Worm (Caenorhabditis elegans) whole organism, L2 larva: ENCODE measurements around the gene rsu-1.

Experiments used
- R02D3.7 ChIP-seq: fragments of 150-350 bp; optimal IDR thresholded peaks from 2 replicates; lab custom pipeline; 2014; ENCODE audit warnings: missing biosample characterization, missing genetic modification characterization
- ama-1 ChIP-seq: fragments of 150-350 bp; optimal IDR thresholded peaks from 2 replicates; lab custom pipeline; 2018; ENCODE audit warnings: inconsistent platforms
- ceh-16 ChIP-seq: fragments of 150-350 bp; optimal IDR thresholded peaks from 2 replicates; lab custom pipeline; 2014; ENCODE audit warnings: missing biosample characterization, missing genetic modification characterization
- nhr-11 ChIP-seq: fragments of 150-350 bp; optimal IDR thresholded peaks from 2 replicates; lab custom pipeline; 2014; ENCODE audit warnings: missing biosample characterization, missing genetic modification characterization
- nhr-12 ChIP-seq: fragments of 150-350 bp; optimal IDR thresholded peaks from 2 replicates; lab custom pipeline; 2014; ENCODE audit warnings: missing biosample characterization, missing genetic modification characterization
- nhr-23 ChIP-seq: fragments of 150-350 bp; optimal IDR thresholded peaks from 2 replicates; lab custom pipeline; 2014; ENCODE audit warnings: missing biosample characterization, missing genetic modification reagents, missing genetic modification characterization
- nhr-237 ChIP-seq: fragments of 150-350 bp; optimal IDR thresholded peaks from 2 replicates; lab custom pipeline; 2014; ENCODE audit warnings: missing biosample characterization, missing genetic modification characterization
- nhr-25 ChIP-seq: fragments of 150-350 bp; sonication (generic microtip); optimal IDR thresholded peaks from 3 replicates; lab custom pipeline; 2014; ENCODE audit warnings: missing biosample characterization, missing genetic modification characterization
- unc-62 ChIP-seq: fragments of 150-350 bp; optimal IDR thresholded peaks from 2 replicates; lab custom pipeline; 2014; ENCODE audit warnings: missing biosample characterization, missing genetic modification reagents, missing genetic modification characterization

DNA sequence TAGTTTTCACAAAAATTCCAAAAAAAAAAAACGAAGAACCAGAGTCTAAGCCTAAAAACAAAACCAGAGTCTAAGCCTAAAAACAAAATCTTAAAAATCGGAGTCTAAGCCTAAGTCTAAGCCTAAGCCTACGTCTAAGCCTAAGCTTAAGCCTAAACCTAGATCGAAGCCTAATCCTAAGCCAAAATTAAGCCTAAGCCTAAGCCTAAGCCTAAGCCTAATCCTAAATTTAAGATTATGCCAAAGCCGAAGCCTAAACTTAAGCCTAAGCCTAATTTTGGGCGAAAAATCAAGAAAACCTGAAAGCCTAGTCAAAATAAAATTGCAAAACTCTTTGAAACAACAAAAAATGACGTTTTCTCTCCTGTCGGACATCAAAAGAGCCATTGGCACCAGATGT is 5.6 kb downstream of the rsu-1 start:
- TF ChIP-seq ama-1 (lab: Kevin White, UChicago), result no peak
- no peak for TF ChIP-seq unc-62 (GFP tag; lab: Kevin White, UChicago)
- no peak for TF ChIP-seq ceh-16 (tag; lab: Kevin White, UChicago)
- TF ChIP-seq nhr-237 (tag; lab: Kevin White, UChicago), result no peak
- TF ChIP-seq nhr-23, result no peak
- no peak for TF ChIP-seq nhr-25
- TF ChIP-seq nhr-11, result no peak
- no peak for TF ChIP-seq R02D3.7
- TF ChIP-seq nhr-12 (tag; lab: Kevin White, UChicago), result no peak
